Worm (Caenorhabditis elegans) whole organism, L4 larva: ENCODE measurements around the gene Y66H1A.5.
A peak's percentile ranks its signal among the peaks of the same experiment; 100 is the strongest.

ENCODE experiments used
- Y105C5A.15 ChIP-seq: fragments of 200-800 bp; sonication (Bioruptor generic); IDR thresholded peaks from 2 replicates; pipeline ENCODE4 v1.3.6; 2022; ENCODE audit warnings: missing genetic modification characterization, missing compliant biosample characterization
- Y48G9A.11 ChIP-seq: fragments of 200-800 bp; sonication (Bioruptor generic); IDR thresholded peaks from 2 replicates; pipeline ENCODE4 v1.3.6; 2022; ENCODE audit warnings: missing genetic modification reagents, missing genetic modification characterization, missing compliant biosample characterization
- ZK337.2 ChIP-seq: fragments of 200-800 bp; sonication (Bioruptor generic); IDR thresholded peaks from 2 replicates; pipeline ENCODE4 v1.3.6; 2022; ENCODE audit warnings: missing genetic modification reagents, missing genetic modification characterization, missing compliant biosample characterization
- aha-1 ChIP-seq: fragments of 150-350 bp; peaks from one replicate; lab custom pipeline; 2014; ENCODE audit warnings: missing biosample characterization, missing genetic modification characterization
- aly-2 ChIP-seq: sonication (generic microtip); optimal IDR thresholded peaks from 2 replicates; lab custom pipeline; 2018; ENCODE audit warnings: missing biosample characterization, missing genetic modification characterization
- attf-4 ChIP-seq: sonication (generic microtip); optimal IDR thresholded peaks from 3 replicates; lab custom pipeline; 2017; ENCODE audit warnings: missing biosample characterization, missing genetic modification characterization
- ceh-20 ChIP-seq: fragments of 200-800 bp; sonication (Bioruptor generic); IDR thresholded peaks from 2 replicates; pipeline ENCODE4 v1.3.6; 2022; ENCODE audit warnings: missing genetic modification reagents, missing genetic modification characterization, missing compliant biosample characterization
- ceh-28 ChIP-seq: fragments of 150-350 bp; optimal IDR thresholded peaks from 2 replicates; lab custom pipeline; 2014; ENCODE audit warnings: missing biosample characterization, missing genetic modification reagents, missing genetic modification characterization
- ceh-44 ChIP-seq: fragments of 200-800 bp; sonication (Bioruptor generic); IDR thresholded peaks from 2 replicates; pipeline ENCODE4 v1.3.6; 2022; ENCODE audit warnings: missing genetic modification reagents, missing genetic modification characterization, missing compliant biosample characterization
- ceh-62 ChIP-seq: sonication (generic microtip); optimal IDR thresholded peaks from 2 replicates; lab custom pipeline; 2017; ENCODE audit warnings: missing biosample characterization, missing genetic modification characterization
- ceh-82 ChIP-seq: sonication (generic microtip); optimal IDR thresholded peaks from 2 replicates; lab custom pipeline; 2017; ENCODE audit warnings: missing biosample characterization, missing genetic modification characterization
- ces-1 ChIP-seq: fragments of 150-350 bp; sonication (generic microtip); optimal IDR thresholded peaks from 4 replicates; lab custom pipeline; 2014; ENCODE audit warnings: missing biosample characterization, missing genetic modification reagents, missing genetic modification characterization
- cey-2 ChIP-seq: sonication (generic microtip); optimal IDR thresholded peaks from 3 replicates; lab custom pipeline; 2017; ENCODE audit warnings: missing genetic modification characterization, mild to moderate bottlenecking, missing compliant biosample characterization, antibody characterized with exemption, borderline replicate concordance; ENCODE audit not compliant: insufficient read depth
- daf-12 ChIP-seq: fragments of 150-350 bp; optimal IDR thresholded peaks from 2 replicates; lab custom pipeline; 2014; ENCODE audit warnings: missing biosample characterization, missing genetic modification reagents, missing genetic modification characterization
- dmd-6 ChIP-seq: fragments of 200-800 bp; sonication (Bioruptor generic); IDR thresholded peaks from 2 replicates; pipeline ENCODE4 v1.3.6; 2022; ENCODE audit warnings: missing genetic modification reagents, missing genetic modification characterization, missing compliant biosample characterization
- dmd-8 ChIP-seq: fragments of 200-800 bp; sonication (Bioruptor generic); IDR thresholded peaks from 2 replicates; pipeline ENCODE4 v1.3.6; 2022; ENCODE audit warnings: missing genetic modification characterization, missing compliant biosample characterization
- duxl-1 ChIP-seq: sonication (generic microtip); optimal IDR thresholded peaks from 2 replicates; lab custom pipeline; 2016; ENCODE audit warnings: mild to moderate bottlenecking, missing genetic modification characterization, moderate library complexity, missing compliant biosample characterization; ENCODE audit not compliant: poor library complexity
- egl-27 ChIP-seq: sonication (generic microtip); optimal IDR thresholded peaks from 3 replicates; lab custom pipeline; 2017; ENCODE audit warnings: missing biosample characterization, missing genetic modification reagents, missing genetic modification characterization
- hlh-30 ChIP-seq: sonication (generic microtip); optimal IDR thresholded peaks from 2 replicates; lab custom pipeline; 2017; ENCODE audit warnings: antibody characterized with exemption, mild to moderate bottlenecking, missing genetic modification characterization, missing compliant biosample characterization; ENCODE audit not compliant: insufficient read depth
- lin-15B ChIP-seq: fragments of 150-350 bp; sonication (generic microtip); optimal IDR thresholded peaks from 3 replicates; lab custom pipeline; 2014; ENCODE audit warnings: missing biosample characterization, missing genetic modification characterization
- lir-3 ChIP-seq: sonication (generic microtip); optimal IDR thresholded peaks from 2 replicates; lab custom pipeline; 2016; ENCODE audit warnings: mild to moderate bottlenecking, missing genetic modification characterization, missing compliant biosample characterization
- lsy-2 ChIP-seq, 2 experiments: fragments of 150-350 bp in 1 of 2; sonication (generic microtip) in 1 of 2; optimal IDR thresholded peaks; 2 replicates each; lab custom pipeline; 2014 to 2017; ENCODE audit warnings: missing biosample characterization in 2 of 2, missing genetic modification characterization in 2 of 2
- madf-5 ChIP-seq, 2 experiments: fragments of 200-800 bp; sonication (Bioruptor generic); IDR thresholded peaks; 2 replicates each; pipeline ENCODE4 v1.3.6; 2022; ENCODE audit warnings: missing compliant biosample characterization in 2 of 2, missing genetic modification characterization in 2 of 2
- mdt-29 ChIP-seq: fragments of 200-800 bp; sonication (Bioruptor generic); IDR thresholded peaks from 2 replicates; pipeline ENCODE4 v1.3.6; 2022; ENCODE audit warnings: missing genetic modification reagents, missing genetic modification characterization, missing compliant biosample characterization
- mes-2 ChIP-seq: sonication (generic microtip); optimal IDR thresholded peaks from 2 replicates; lab custom pipeline; 2016; ENCODE audit warnings: missing genotype, mild to moderate bottlenecking, missing genetic modification characterization, missing compliant biosample characterization; ENCODE audit not compliant: poor library complexity, severe bottlenecking
- mxl-3 ChIP-seq: fragments of 200-800 bp; sonication (Bioruptor generic); optimal IDR thresholded peaks from 2 replicates; lab custom pipeline; 2018; ENCODE audit warnings: mild to moderate bottlenecking, missing genetic modification characterization, missing compliant biosample characterization
- nhr-102 ChIP-seq: sonication (generic microtip); optimal IDR thresholded peaks from 2 replicates; lab custom pipeline; 2016; ENCODE audit warnings: mild to moderate bottlenecking, missing genetic modification characterization, moderate library complexity, missing compliant biosample characterization
- nhr-111 ChIP-seq: fragments of 200-800 bp; sonication (Bioruptor generic); optimal IDR thresholded peaks from 2 replicates; lab custom pipeline; 2018; ENCODE audit warnings: mild to moderate bottlenecking, missing genetic modification characterization, missing compliant biosample characterization
- nhr-237 ChIP-seq: sonication (generic microtip); optimal IDR thresholded peaks from 2 replicates; lab custom pipeline; 2017; ENCODE audit warnings: missing biosample characterization, missing genetic modification characterization
- nhr-25 ChIP-seq: sonication (generic microtip); optimal IDR thresholded peaks from 2 replicates; lab custom pipeline; 2017; ENCODE audit warnings: missing genetic modification characterization, mild to moderate bottlenecking, missing compliant biosample characterization, antibody characterized with exemption, moderate library complexity, borderline replicate concordance; ENCODE audit not compliant: insufficient read depth
- nhr-6 ChIP-seq: fragments of 150-350 bp; optimal IDR thresholded peaks from 2 replicates; lab custom pipeline; 2014; ENCODE audit warnings: missing biosample characterization, missing genetic modification characterization
- nhr-76 ChIP-seq: fragments of 150-350 bp; optimal IDR thresholded peaks from 2 replicates; lab custom pipeline; 2014; ENCODE audit warnings: missing biosample characterization, missing genetic modification characterization
- php-3 ChIP-seq: fragments of 200-800 bp; sonication (Bioruptor generic); IDR thresholded peaks from 2 replicates; pipeline ENCODE4 v1.3.6; 2022; ENCODE audit warnings: missing genetic modification reagents, missing genetic modification characterization, missing compliant biosample characterization
- pqm-1 ChIP-seq: sonication (generic microtip); optimal IDR thresholded peaks from 2 replicates; lab custom pipeline; 2017; ENCODE audit warnings: missing biosample characterization, missing genetic modification characterization
- sdz-12 ChIP-seq: fragments of 200-800 bp; sonication (Bioruptor generic); optimal IDR thresholded peaks from 2 replicates; lab custom pipeline; 2018; ENCODE audit warnings: mild to moderate bottlenecking, missing genetic modification characterization, missing compliant biosample characterization
- set-16 ChIP-seq: fragments of 200-800 bp; sonication (Bioruptor generic); IDR thresholded peaks from 2 replicates; pipeline ENCODE4 v1.3.6; 2022; ENCODE audit warnings: missing genetic modification reagents, missing genetic modification characterization, missing compliant biosample characterization
- snpc-4 ChIP-seq: fragments of 150-350 bp; optimal IDR thresholded peaks from 2 replicates; lab custom pipeline; 2014; ENCODE audit warnings: missing biosample characterization, missing genetic modification characterization
- unc-39 ChIP-seq: sonication (generic microtip); optimal IDR thresholded peaks from 2 replicates; lab custom pipeline; 2017; ENCODE audit warnings: missing biosample characterization, missing genetic modification characterization
- unc-62 ChIP-seq, 3 experiments: fragments of 150-350 bp in 1 of 3; sonication (generic microtip); optimal IDR thresholded peaks in 2 of 3; peaks in 1 of 3; 1 replicate in 1 of 3; 2 replicates in 2 of 3; lab custom pipeline; 2014 to 2017; ENCODE audit warnings: missing biosample characterization in 3 of 3, missing genetic modification characterization in 3 of 3, missing genetic modification reagents in 3 of 3, missing genotype in 1 of 3
- zag-1 ChIP-seq: fragments of 150-350 bp; optimal IDR thresholded peaks from 2 replicates; lab custom pipeline; 2014; ENCODE audit warnings: missing biosample characterization, missing genetic modification characterization
- zfp-3 ChIP-seq: fragments of 200-800 bp; sonication (Bioruptor generic); conservative IDR thresholded peaks from 2 replicates; pipeline ENCODE4 v1.3.6; 2022; ENCODE audit warnings: missing genetic modification reagents, missing genetic modification characterization, missing compliant biosample characterization
- ztf-7 ChIP-seq: fragments of 150-350 bp; optimal IDR thresholded peaks from 2 replicates; lab custom pipeline; 2014; ENCODE audit warnings: missing biosample characterization, missing genetic modification characterization

The Y66H1A.5 gene

ce11 chrIV:460614-461079 is 31.7 kb upstream of the Y66H1A.5 start, which contains the start of gene M04G7.2 (continued):
- no peak for TF ChIP-seq attf-4
- TF ChIP-seq mdt-29 (GFP tag; lab: Robert Waterston, UW), result no peak
- TF ChIP-seq nhr-6 (tag; lab: Kevin White, UChicago), result no peak
- TF ChIP-seq unc-62 (GFP tag; optimal IDR thresholded peaks at IDR 0.05 in 1 of 2; lab: Kevin White, UChicago), result no peak
- no peak for TF ChIP-seq unc-62 (tag; optimal IDR thresholded peaks at IDR 0.05; lab: Kevin White, UChicago)
- TF ChIP-seq ZK337.2 (GFP tag; lab: Robert Waterston, UW), result no peak
- no peak for TF ChIP-seq madf-5 (GFP tag; IDR thresholded peaks at IDR 0.05; lab: Robert Waterston, UW)
- TF ChIP-seq zag-1 (tag; lab: Kevin White, UChicago), result no peak
- TF ChIP-seq Y48G9A.11 (GFP tag; lab: Robert Waterston, UW), result 0 out of 2 replicates have a peak, but pooled peaks have one; percentile 13
- TF ChIP-seq mxl-3 (GFP tag; lab: Kevin White, UChicago), result no peak
- no peak for TF ChIP-seq aly-2
- TF ChIP-seq nhr-102 (tag; lab: Kevin White, UChicago), result no peak
- no peak for TF ChIP-seq mes-2 (tag; lab: Kevin White, UChicago)
- 0 out of 2 replicates have a peak, but pooled peaks have one; percentile 24 for TF ChIP-seq Y105C5A.15 (GFP tag; lab: Robert Waterston, UW)

- no peak for TF ChIP-seq hlh-30
- no peak for TF ChIP-seq php-3
- no peak for TF ChIP-seq ceh-20 (GFP tag; lab: Robert Waterston, UW)
- no peak for TF ChIP-seq aha-1 (tag; lab: Kevin White, UChicago)
- TF ChIP-seq lir-3, result no peak
- TF ChIP-seq mdt-29 (GFP tag; lab: Robert Waterston, UW), result no peak
- TF ChIP-seq ceh-44 (GFP tag; lab: Robert Waterston, UW), result no peak
- no peak for TF ChIP-seq ztf-7 (tag; lab: Kevin White, UChicago)
Observed at ce11 chrIV:455484-455883, 26.6 kb upstream of the Y66H1A.5 start, which contains the start of gene M04G7.1. Gene M04G7.1 (plus strand): TSS chrIV:455784.

ce11 chrIV:454816-455215 is 25.9 kb upstream of the Y66H1A.5 start, which contains the start of the genes Y66H1A.8 and M04G7.5:
Gene Y66H1A.8 (minus strand): TSS chrIV:454916.
Gene M04G7.5 (plus strand): TSS chrIV:455073.
- TF ChIP-seq aha-1 (tag; lab: Kevin White, UChicago), result no peak
- no peak for TF ChIP-seq lin-15B (tag; lab: Kevin White, UChicago)
- no peak for TF ChIP-seq nhr-111 (GFP tag; lab: Kevin White, UChicago)
- TF ChIP-seq php-3, result no peak
- no peak for TF ChIP-seq duxl-1 (tag; lab: Kevin White, UChicago)
- TF ChIP-seq unc-39 (tag; lab: Kevin White, UChicago), result no peak
- TF ChIP-seq ztf-7 (tag; lab: Kevin White, UChicago), result no peak
- TF ChIP-seq snpc-4 (tag; lab: Kevin White, UChicago), result no peak
- TF ChIP-seq daf-12 (tag; lab: Kevin White, UChicago), result no peak
- no peak for TF ChIP-seq set-16
- no peak for TF ChIP-seq egl-27 (tag; lab: Kevin White, UChicago)

ce11 chrIV:445377-445776 is 16.4 kb upstream of the Y66H1A.5 start, which contains the start of gene dpm-1:
Gene dpm-1 (plus strand): TSS chrIV:445677.
- TF ChIP-seq mes-2 (tag; lab: Kevin White, UChicago) (no peak), zfp-3 (no peak), nhr-237 (tag; lab: Kevin White, UChicago) (no peak)

ce11 chrIV:443622-444021 is 14.7 kb upstream of the Y66H1A.5 start, which contains the start of gene mrpl-55:
Gene mrpl-55 (plus strand): TSS chrIV:443985.
- TF ChIP-seq attf-4 (no peak), dmd-8 (GFP tag; lab: Robert Waterston, UW) (no peak), ceh-28 (peak; percentile 6), ceh-62 (tag; lab: Kevin White, UChicago) (no peak), Y105C5A.15 (GFP tag; lab: Robert Waterston, UW) (no peak), cey-2 (no peak), lin-15B (tag; lab: Kevin White, UChicago) (no peak), aha-1 (tag; lab: Kevin White, UChicago) (peak; percentile 99), pqm-1 (tag; lab: Kevin White, UChicago) (no peak), madf-5 (GFP tag; IDR thresholded peaks at IDR 0.05; lab: Robert Waterston, UW) (no peak), ceh-82 (no peak), nhr-25 (tag; lab: Kevin White, UChicago) (peak; percentile 24), daf-12 (tag; lab: Kevin White, UChicago) (no peak), ces-1 (no peak), unc-39 (tag; lab: Kevin White, UChicago) (no peak), nhr-76 (tag; lab: Kevin White, UChicago) (no peak), dmd-6 (GFP tag; lab: Robert Waterston, UW) (peak; percentile 46), lir-3 (no peak), lsy-2 (tag; optimal IDR thresholded peaks at IDR 0.05; lab: Kevin White, UChicago) (peak; percentile 66 to 93), sdz-12 (no peak)
